Worm (Caenorhabditis elegans) whole organism, L4/young adult: ENCODE results near the gene epg-3.

Experiments
- W03F9.2 ChIP-seq: fragments of 150-350 bp; optimal IDR thresholded peaks from 2 replicates; lab custom pipeline; 2014; ENCODE audit warnings: missing biosample characterization, missing genetic modification characterization
- dao-5 ChIP-seq: sonication (generic microtip); optimal IDR thresholded peaks from 2 replicates; lab custom pipeline; 2016; ENCODE audit warnings: missing genotype, missing genetic modification characterization, moderate library complexity, missing compliant biosample characterization
- him-1 ChIP-seq: sonication (generic microtip); optimal IDR thresholded peaks from 2 replicates; lab custom pipeline; 2016; ENCODE audit warnings: missing genotype, missing genetic modification reagents, missing genetic modification characterization, missing compliant biosample characterization

- no peak for TF ChIP-seq dao-5 (tag; lab: Kevin White, UChicago)
- TF ChIP-seq him-1 = no peak
- TF ChIP-seq W03F9.2 (tag; lab: Kevin White, UChicago) = no peak
Measured at ce11 chrIII:12944064-12944463, 9.5 kb downstream of the epg-3 start.
